Worm (Caenorhabditis elegans) whole organism, young adult: ENCODE measurements around the gene E01G4.6.

Experiments used
- B0019.2 ChIP-seq: fragments of 200-800 bp; sonication (Bioruptor generic); conservative IDR thresholded peaks from 2 replicates; pipeline ENCODE4 v1.3.6; 2022; ENCODE audit warnings: missing genetic modification reagents, missing genetic modification characterization, missing compliant biosample characterization
- B0336.3 ChIP-seq: fragments of 200-800 bp; sonication (Bioruptor generic); IDR thresholded peaks from 2 replicates; pipeline ENCODE4 v1.3.6; 2022; ENCODE audit warnings: missing genetic modification characterization, missing compliant biosample characterization
- C06A6.2 ChIP-seq: fragments of 200-800 bp; sonication (Bioruptor generic); conservative IDR thresholded peaks from 2 replicates; pipeline ENCODE4 v1.3.6; 2022; ENCODE audit warnings: missing genetic modification characterization, missing compliant biosample characterization
- C17E4.6 ChIP-seq: fragments of 200-800 bp; sonication (Bioruptor generic); IDR thresholded peaks from 2 replicates; pipeline ENCODE4 v1.3.6; 2022; ENCODE audit warnings: missing genetic modification reagents, missing genetic modification characterization, missing compliant biosample characterization
- F22D6.2 ChIP-seq: sonication (generic microtip); optimal IDR thresholded peaks from 2 replicates; lab custom pipeline; 2016; ENCODE audit warnings: mild to moderate bottlenecking, missing genetic modification characterization, missing compliant biosample characterization
- F23B12.7 ChIP-seq: sonication (generic microtip); optimal IDR thresholded peaks from 2 replicates; lab custom pipeline; 2017; ENCODE audit warnings: missing genetic modification characterization, mild to moderate bottlenecking, missing compliant biosample characterization, antibody characterized with exemption, moderate library complexity; ENCODE audit not compliant: insufficient read depth
- F49E8.2 ChIP-seq: sonication (generic microtip); optimal IDR thresholded peaks from 3 replicates; lab custom pipeline; 2017; ENCODE audit warnings: missing genetic modification characterization, mild to moderate bottlenecking, missing compliant biosample characterization, antibody characterized with exemption, moderate library complexity; ENCODE audit not compliant: insufficient read depth
- K11D2.4 ChIP-seq: fragments of 200-800 bp; sonication (Bioruptor generic); IDR thresholded peaks from 2 replicates; pipeline ENCODE4 v1.3.6; 2022; ENCODE audit warnings: missing genetic modification reagents, missing genetic modification characterization, missing compliant biosample characterization
- K12H6.12 ChIP-seq: fragments of 200-800 bp; sonication (Bioruptor generic); optimal IDR thresholded peaks from 2 replicates; lab custom pipeline; 2018; ENCODE audit warnings: mild to moderate bottlenecking, missing genetic modification characterization, missing compliant biosample characterization
- T26A5.8 ChIP-seq: sonication (generic microtip); optimal IDR thresholded peaks from 2 replicates; lab custom pipeline; 2016; ENCODE audit warnings: missing genetic modification characterization, missing compliant biosample characterization
- Y56A3A.18 ChIP-seq: fragments of 200-800 bp; sonication (Bioruptor generic); IDR thresholded peaks from 2 replicates; pipeline ENCODE4 v1.3.6; 2022; ENCODE audit warnings: missing genetic modification reagents, missing genetic modification characterization, missing compliant biosample characterization
- Y67H2A.10 ChIP-seq: fragments of 200-800 bp; sonication (Bioruptor generic); conservative IDR thresholded peaks from 2 replicates; pipeline ENCODE4 v1.3.6; 2022; ENCODE audit warnings: missing genetic modification reagents, missing genetic modification characterization, missing compliant biosample characterization
- Y79H2A.3 ChIP-seq: fragments of 200-800 bp; sonication (Bioruptor generic); conservative IDR thresholded peaks from 2 replicates; pipeline ENCODE4 v1.3.6; 2022; ENCODE audit warnings: missing genetic modification reagents, missing genetic modification characterization, missing compliant biosample characterization
- Y95B8A.8 ChIP-seq: fragments of 200-800 bp; sonication (Bioruptor generic); IDR thresholded peaks from 2 replicates; pipeline ENCODE4 v1.3.6; 2022; ENCODE audit warnings: missing genetic modification reagents, missing genetic modification characterization, missing compliant biosample characterization
- athp-1 ChIP-seq: sonication (generic microtip); optimal IDR thresholded peaks from 2 replicates; lab custom pipeline; 2017; ENCODE audit warnings: mild to moderate bottlenecking, missing genetic modification characterization, missing compliant biosample characterization
- attf-3 ChIP-seq: fragments of 200-800 bp; sonication (Bioruptor generic); conservative IDR thresholded peaks from 2 replicates; pipeline ENCODE4 v1.3.6; 2022; ENCODE audit warnings: missing genetic modification reagents, missing genetic modification characterization, missing compliant biosample characterization
- bed-2 ChIP-seq: fragments of 200-800 bp; sonication (Bioruptor generic); IDR thresholded peaks from 2 replicates; pipeline ENCODE4 v1.3.6; 2022; ENCODE audit warnings: missing genetic modification reagents, missing genetic modification characterization, missing compliant biosample characterization
- ceh-100 ChIP-seq: fragments of 200-800 bp; sonication (Bioruptor generic); IDR thresholded peaks from 2 replicates; pipeline ENCODE4 v1.3.6; 2022; ENCODE audit warnings: missing genetic modification reagents, missing genetic modification characterization, missing compliant biosample characterization
- ceh-27 ChIP-seq: fragments of 200-800 bp; sonication (Bioruptor generic); optimal IDR thresholded peaks from 2 replicates; lab custom pipeline; 2018; ENCODE audit warnings: mild to moderate bottlenecking, missing genetic modification characterization, moderate library complexity, missing compliant biosample characterization
- ceh-58 ChIP-seq: fragments of 200-800 bp; sonication (Bioruptor generic); IDR thresholded peaks from 2 replicates; pipeline ENCODE4 v1.3.6; 2022; ENCODE audit warnings: missing genetic modification characterization, missing compliant biosample characterization
- ceh-79 ChIP-seq: sonication (generic microtip); optimal IDR thresholded peaks from 2 replicates; lab custom pipeline; 2017; ENCODE audit warnings: mild to moderate bottlenecking, missing genetic modification characterization, missing compliant biosample characterization
- dox-1 ChIP-seq: fragments of 200-800 bp; sonication (Bioruptor generic); IDR thresholded peaks from 2 replicates; pipeline ENCODE4 v1.3.6; 2022; ENCODE audit warnings: missing genetic modification reagents, missing genetic modification characterization, missing compliant biosample characterization
- dpff-1 ChIP-seq: sonication (generic microtip); optimal IDR thresholded peaks from 2 replicates; lab custom pipeline; 2017; ENCODE audit warnings: mild to moderate bottlenecking, missing genetic modification characterization, missing compliant biosample characterization
- egl-18 ChIP-seq: fragments of 200-800 bp; sonication (Bioruptor generic); IDR thresholded peaks from 2 replicates; pipeline ENCODE4 v1.3.6; 2022; ENCODE audit warnings: missing genetic modification reagents, missing genetic modification characterization, missing compliant biosample characterization
- egl-44 ChIP-seq: fragments of 200-800 bp; sonication (Bioruptor generic); IDR thresholded peaks from 2 replicates; pipeline ENCODE4 v1.3.6; 2022; ENCODE audit warnings: missing genetic modification reagents, missing genetic modification characterization, missing compliant biosample characterization
- ekl-4 ChIP-seq: fragments of 200-800 bp; sonication (Bioruptor generic); IDR thresholded peaks from 2 replicates; pipeline ENCODE4 v1.3.6; 2022; ENCODE audit warnings: missing genetic modification reagents, missing genetic modification characterization, missing compliant biosample characterization
- hrde-1 ChIP-seq: sonication (generic microtip); optimal IDR thresholded peaks from 2 replicates; lab custom pipeline; 2016; ENCODE audit warnings: missing genetic modification characterization, mild to moderate bottlenecking, missing compliant biosample characterization, moderate library complexity, missing genotype, missing genetic modification reagents, borderline replicate concordance
- hsf-1 ChIP-seq: fragments of 200-800 bp; sonication (Bioruptor generic); IDR thresholded peaks from 2 replicates; pipeline ENCODE4 v1.3.6; 2022; ENCODE audit warnings: missing genetic modification reagents, missing genetic modification characterization, missing compliant biosample characterization
- let-607 ChIP-seq, 2 experiments: fragments of 200-800 bp in 1 of 2; sonication (Bioruptor generic) in 1 of 2; sonication (generic microtip) in 1 of 2; optimal IDR thresholded peaks; 2 replicates each; lab custom pipeline; 2016 to 2018; ENCODE audit warnings: mild to moderate bottlenecking in 2 of 2, missing compliant biosample characterization in 2 of 2, missing genetic modification characterization in 2 of 2, moderate library complexity in 2 of 2, missing genotype in 1 of 2
- lin-26 ChIP-seq: fragments of 200-800 bp; sonication (Bioruptor generic); IDR thresholded peaks from 2 replicates; pipeline ENCODE4 v1.3.6; 2022; ENCODE audit warnings: missing genetic modification reagents, missing genetic modification characterization, missing compliant biosample characterization
- lsy-27 ChIP-seq: sonication (generic microtip); optimal IDR thresholded peaks from 2 replicates; lab custom pipeline; 2017; ENCODE audit warnings: missing genetic modification characterization, mild to moderate bottlenecking, missing compliant biosample characterization, antibody characterized with exemption, missing genotype, borderline replicate concordance; ENCODE audit not compliant: insufficient read depth
- nfyb-1 ChIP-seq: fragments of 200-800 bp; sonication (Bioruptor generic); IDR thresholded peaks from 2 replicates; pipeline ENCODE4 v1.3.6; 2022; ENCODE audit warnings: missing genetic modification reagents, missing genetic modification characterization, missing compliant biosample characterization
- nhr-27 ChIP-seq: fragments of 200-800 bp; sonication (Bioruptor generic); optimal IDR thresholded peaks from 2 replicates; lab custom pipeline; 2018; ENCODE audit warnings: mild to moderate bottlenecking, missing genetic modification characterization, moderate library complexity, missing compliant biosample characterization
- nhr-80 ChIP-seq: sonication (generic microtip); optimal IDR thresholded peaks from 2 replicates; lab custom pipeline; 2016; ENCODE audit warnings: missing genetic modification characterization, missing compliant biosample characterization
- rec-8 ChIP-seq, 2 experiments: sonication (generic microtip); optimal IDR thresholded peaks; 2 replicates each; lab custom pipeline; 2016; ENCODE audit warnings: mild to moderate bottlenecking in 2 of 2, missing genetic modification characterization in 2 of 2, missing genetic modification reagents in 2 of 2, missing genotype in 2 of 2, missing biosample characterization in 1 of 2, missing compliant biosample characterization in 1 of 2, moderate library complexity in 1 of 2
- rpc-1 ChIP-seq, 2 experiments: fragments of 150-350 bp in 1 of 2; sonication (generic microtip) in 1 of 2; optimal IDR thresholded peaks; 2 replicates each; lab custom pipeline; 2014 to 2018; ENCODE audit warnings: missing biosample characterization in 1 of 2, missing genetic modification characterization in 1 of 2, missing genetic modification reagents in 1 of 2, missing genotype in 1 of 2
- snpc-1.3 ChIP-seq: sonication (generic microtip); optimal IDR thresholded peaks from 2 replicates; lab custom pipeline; 2017; ENCODE audit warnings: missing genetic modification characterization, mild to moderate bottlenecking, missing compliant biosample characterization, antibody characterized with exemption, moderate library complexity, missing genotype, missing genetic modification reagents; ENCODE audit not compliant: insufficient read depth
- tbx-9 ChIP-seq: sonication (generic microtip); optimal IDR thresholded peaks from 2 replicates; lab custom pipeline; 2016; ENCODE audit warnings: borderline replicate concordance, missing genetic modification characterization, inconsistent platforms, missing compliant biosample characterization
- tlf-1 ChIP-seq: fragments of 200-800 bp; sonication (Bioruptor generic); optimal IDR thresholded peaks from 2 replicates; lab custom pipeline; 2018; ENCODE audit warnings: mild to moderate bottlenecking, missing genetic modification characterization, missing compliant biosample characterization
- unc-130 ChIP-seq: sonication (generic microtip); optimal IDR thresholded peaks from 2 replicates; lab custom pipeline; 2016; ENCODE audit warnings: missing genetic modification reagents, missing genetic modification characterization, missing compliant biosample characterization
- unc-62 ChIP-seq: fragments of 150-350 bp; optimal IDR thresholded peaks from 2 replicates; lab custom pipeline; 2014; ENCODE audit warnings: missing biosample characterization, missing genetic modification reagents, missing genetic modification characterization
- ztf-22 ChIP-seq: fragments of 200-800 bp; sonication (Bioruptor generic); optimal IDR thresholded peaks from 2 replicates; lab custom pipeline; 2018; ENCODE audit warnings: mild to moderate bottlenecking, missing genetic modification characterization, moderate library complexity, missing compliant biosample characterization
- ztf-28 ChIP-seq: fragments of 200-800 bp; sonication (Bioruptor generic); IDR thresholded peaks from 2 replicates; pipeline ENCODE4 v1.3.6; 2022; ENCODE audit warnings: missing genetic modification reagents, missing genetic modification characterization, missing compliant biosample characterization
- ztf-3 ChIP-seq: fragments of 200-800 bp; sonication (Bioruptor generic); optimal IDR thresholded peaks from 2 replicates; lab custom pipeline; 2018; ENCODE audit warnings: mild to moderate bottlenecking, missing genetic modification characterization, missing compliant biosample characterization

The E01G4.6 gene

DNA sequence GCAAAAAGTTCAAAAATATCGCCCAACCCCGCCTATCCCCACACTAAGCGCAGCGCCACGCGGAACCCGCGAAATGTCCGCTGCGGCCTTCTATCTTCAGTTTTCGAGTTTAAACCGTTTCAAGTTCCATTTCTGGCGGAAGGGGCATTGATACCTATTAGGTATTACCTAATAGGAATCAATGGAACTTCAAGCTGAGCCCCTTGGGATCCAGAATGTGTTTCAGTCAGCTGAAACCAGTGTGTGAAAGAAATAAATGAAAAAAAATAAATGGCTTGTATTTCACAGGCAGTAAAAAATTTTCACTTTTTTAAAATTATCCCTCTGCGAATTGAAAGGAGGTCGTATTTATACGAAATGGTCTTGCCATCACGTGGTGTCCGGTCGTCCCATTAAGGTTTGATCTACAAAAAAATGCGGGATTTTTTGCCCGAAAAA, 39.0 kb downstream of the E01G4.6 start (continued):
- TF ChIP-seq lin-26 (GFP tag; lab: Robert Waterston, UW) (peak; percentile 94), dpff-1 (tag; lab: Kevin White, UChicago) (no peak), nfyb-1 (0 out of 2 replicates have a peak, but pooled peaks have one; percentile 24), Y56A3A.18 (GFP tag; lab: Robert Waterston, UW) (no peak), T26A5.8 (tag; lab: Kevin White, UChicago) (peak; percentile 43), F23B12.7 (tag; lab: Kevin White, UChicago) (peak; percentile 43), K11D2.4 (GFP tag; lab: Robert Waterston, UW) (no peak), B0019.2 (GFP tag; lab: Robert Waterston, UW) (peak; percentile 49; the same call in 1 of the 2 replicates), Y79H2A.3 (GFP tag; lab: Robert Waterston, UW) (peak; percentile 89), K12H6.12 (no peak)
- TF ChIP-seq, all 124 proteins: peak for 62

DNA sequence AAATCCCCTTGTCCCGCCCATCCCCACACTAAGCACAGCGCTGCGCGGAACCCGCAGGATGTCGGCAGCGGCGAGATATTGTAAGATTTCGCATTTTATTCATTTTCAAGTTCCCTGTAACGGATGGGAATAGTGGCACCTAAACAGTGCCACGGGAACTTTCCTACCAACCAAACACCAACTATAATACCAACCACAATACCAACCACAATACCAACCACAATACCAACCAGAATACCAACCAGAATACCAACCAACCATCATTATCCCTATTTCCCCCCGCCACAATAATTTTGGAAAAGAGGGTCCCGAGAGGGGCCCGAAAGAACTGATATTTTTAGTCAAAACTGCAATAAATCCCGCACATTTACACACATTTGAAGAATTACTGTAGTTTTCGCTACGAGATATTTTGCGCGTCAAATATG, 39.8 kb downstream of the E01G4.6 start:
- TF ChIP-seq ztf-28 (GFP tag; lab: Robert Waterston, UW) (no peak), unc-62 (GFP tag; lab: Kevin White, UChicago) (no peak), ceh-100 (GFP tag; lab: Robert Waterston, UW) (peak; percentile 54), lsy-27 (no peak), C06A6.2 (GFP tag; lab: Robert Waterston, UW) (no peak), let-607 (tag; optimal IDR thresholded peaks at IDR 0.05; lab: Kevin White, UChicago) (no peak), F22D6.2 (tag; lab: Kevin White, UChicago) (no peak), nfyb-1 (no peak; the same call in 1 of the 2 replicates), bed-2 (GFP tag; lab: Robert Waterston, UW) (no peak), nhr-27 (tag; lab: Kevin White, UChicago) (no peak), unc-130 (GFP tag; lab: Kevin White, UChicago) (peak; percentile 67), tbx-9 (tag; lab: Kevin White, UChicago) (no peak), dpff-1 (tag; lab: Kevin White, UChicago) (no peak), nhr-80 (no peak), B0019.2 (GFP tag; lab: Robert Waterston, UW) (0 out of 2 replicates have a peak, but pooled peaks have one; percentile 50), egl-18 (GFP tag; lab: Robert Waterston, UW) (no peak), F49E8.2 (tag; lab: Kevin White, UChicago) (peak; percentile 84), Y67H2A.10 (GFP tag; lab: Robert Waterston, UW) (no peak), ztf-3 (GFP tag; lab: Kevin White, UChicago) (no peak), athp-1 (tag; lab: Kevin White, UChicago) (no peak), C17E4.6 (GFP tag; lab: Robert Waterston, UW) (no peak), snpc-1.3 (peak; percentile 74), ceh-79 (tag; lab: Kevin White, UChicago) (no peak), B0336.3 (GFP tag; lab: Robert Waterston, UW) (peak; percentile 52; the same call in 1 of the 2 replicates), egl-44 (GFP tag; lab: Robert Waterston, UW) (no peak), rpc-1 (optimal IDR thresholded peaks at IDR 0.05; lab: Kevin White, UChicago) (no peak), rpc-1 (tag; optimal IDR thresholded peaks at IDR 0.05; lab: Kevin White, UChicago) (no peak), hrde-1 (tag; lab: Kevin White, UChicago) (peak; percentile 92), ceh-58 (GFP tag; lab: Robert Waterston, UW) (no peak), dox-1 (GFP tag; lab: Robert Waterston, UW) (peak; percentile 68), ceh-27 (GFP tag; lab: Kevin White, UChicago) (peak; percentile 26), rec-8 (tag; optimal IDR thresholded peaks at IDR 0.05; lab: Kevin White, UChicago) (peak in 1 of 2 experiments; percentile 51), Y95B8A.8 (GFP tag; lab: Robert Waterston, UW) (peak; percentile 64; the same call in 1 of the 2 replicates), attf-3 (GFP tag; lab: Robert Waterston, UW) (no peak), tlf-1 (GFP tag; lab: Kevin White, UChicago) (no peak), hsf-1 (peak; percentile 68), ekl-4 (GFP tag; lab: Robert Waterston, UW) (peak; percentile 87), ztf-22 (GFP tag; lab: Kevin White, UChicago) (no peak), F23B12.7 (tag; lab: Kevin White, UChicago) (no peak)
